Worm (Caenorhabditis elegans): Measurements from ENCODE around the gene fnip-2.
"Not testable (repeated sequence)": the region's sequence is repeated elsewhere in the genome, so short reads cannot be mapped to it uniquely, and the experiment has no call there.

fnip-2 gene

DNA sequence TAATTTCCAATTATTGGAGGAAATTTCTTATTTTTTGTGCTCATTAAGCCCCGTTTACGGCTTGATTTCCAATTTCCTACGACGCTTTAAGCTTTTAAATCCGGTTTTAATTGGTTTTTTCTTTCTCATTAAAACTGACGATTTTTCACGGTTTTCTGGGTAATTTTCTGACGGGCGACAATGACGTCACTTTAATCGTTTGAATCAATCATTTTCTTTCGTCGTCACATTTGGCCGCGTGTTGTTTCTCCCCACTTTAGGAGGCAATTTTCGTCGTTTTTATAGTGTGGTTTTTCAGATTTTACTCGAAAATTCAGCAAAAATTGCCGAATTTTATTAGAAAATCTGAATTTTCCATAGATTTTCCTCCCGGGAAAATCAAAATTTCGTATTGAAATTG lies 29.6 kb upstream of the fnip-2 start:
- TF ChIP-seq sptf-1 (tag; optimal IDR thresholded peaks at IDR 0.05) (no peak), elt-3 (tag; optimal IDR thresholded peaks at IDR 0.05) (no peak), mep-1 (tag; optimal IDR thresholded peaks at IDR 0.05) (no peak), unc-39 (tag; optimal IDR thresholded peaks at IDR 0.05) (no peak), hlh-1 (tag; optimal IDR thresholded peaks at IDR 0.05) (no peak), ceh-43 (GFP tag; optimal IDR thresholded peaks at IDR 0.05) (peak; percentile 37), bed-3 (GFP tag; optimal IDR thresholded peaks at IDR 0.05) (no peak)

DNA sequence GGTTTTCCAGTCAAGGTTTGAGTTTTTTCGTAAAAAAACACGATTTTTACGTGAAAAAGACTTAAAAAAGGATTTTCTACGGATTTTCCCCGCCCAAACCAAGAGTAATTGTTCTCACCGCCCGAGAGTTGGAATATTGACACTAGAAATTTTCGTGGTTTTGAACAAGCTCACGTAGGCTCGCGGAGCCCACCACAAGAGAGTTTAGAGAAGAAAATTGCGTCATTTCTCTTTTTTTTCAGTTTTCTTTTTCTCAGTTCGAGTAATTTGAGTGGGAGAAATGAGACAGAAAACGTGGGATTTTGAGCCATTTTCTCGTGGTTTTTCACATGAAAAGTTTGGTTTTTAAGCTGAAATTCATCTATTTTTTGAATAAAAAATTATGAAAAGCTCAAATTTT lies 29.1 kb upstream of the fnip-2 start:
- TF ChIP-seq zip-8 (tag; optimal IDR thresholded peaks at IDR 0.05) (peak; percentile 48), cnd-1 (tag; optimal IDR thresholded peaks at IDR 0.05) (no peak), blmp-1 (tag; optimal IDR thresholded peaks at IDR 0.05) (no peak), unc-120 (tag; optimal IDR thresholded peaks at IDR 0.05; ENCODE audit: poor library complexity, severe bottlenecking) (no peak), ceh-39 (tag; optimal IDR thresholded peaks at IDR 0.05) (no peak), sptf-1 (tag; optimal IDR thresholded peaks at IDR 0.05) (no peak)

DNA sequence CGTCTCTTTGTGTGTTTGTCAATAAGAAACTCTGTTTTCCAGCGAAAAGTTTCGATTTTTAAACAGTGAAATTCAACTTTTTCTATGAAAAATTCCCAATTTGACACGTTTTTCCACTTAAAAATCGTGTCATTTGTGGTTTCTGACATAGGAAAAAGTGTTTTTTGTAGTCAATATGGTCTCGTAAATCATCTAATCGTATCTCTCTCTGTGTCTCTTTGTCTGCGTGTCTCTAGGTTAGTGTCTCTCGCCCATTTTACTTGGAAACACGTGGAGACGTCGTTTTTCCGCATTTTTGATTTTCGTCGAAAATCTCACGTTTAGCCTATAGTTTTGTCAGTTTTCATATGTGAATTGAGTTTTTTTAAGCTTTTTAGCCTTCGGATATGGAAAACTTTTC lies 27.0 kb upstream of the fnip-2 start:
- TF ChIP-seq lin-32 (GFP tag; optimal IDR thresholded peaks at IDR 0.05) = no peak
- TF ChIP-seq mep-1 (tag; optimal IDR thresholded peaks at IDR 0.05) = no peak
- TF ChIP-seq mls-2 (tag; optimal IDR thresholded peaks at IDR 0.05) = no peak
- TF ChIP-seq ztf-11 (tag; optimal IDR thresholded peaks at IDR 0.05) = no peak
- TF ChIP-seq lsy-2 (tag; optimal IDR thresholded peaks at IDR 0.05) = no peak
- TF ChIP-seq lin-13 (tag; optimal IDR thresholded peaks at IDR 0.05) = no peak
- TF ChIP-seq sem-2 (GFP tag; optimal IDR thresholded peaks at IDR 0.05) = no peak
- TF ChIP-seq ham-2 (GFP tag; optimal IDR thresholded peaks at IDR 0.05) = no peak
- TF ChIP-seq nhr-2 (tag; optimal IDR thresholded peaks at IDR 0.05) = no peak
- no peak for TF ChIP-seq nhr-28 (tag; optimal IDR thresholded peaks at IDR 0.05)

DNA sequence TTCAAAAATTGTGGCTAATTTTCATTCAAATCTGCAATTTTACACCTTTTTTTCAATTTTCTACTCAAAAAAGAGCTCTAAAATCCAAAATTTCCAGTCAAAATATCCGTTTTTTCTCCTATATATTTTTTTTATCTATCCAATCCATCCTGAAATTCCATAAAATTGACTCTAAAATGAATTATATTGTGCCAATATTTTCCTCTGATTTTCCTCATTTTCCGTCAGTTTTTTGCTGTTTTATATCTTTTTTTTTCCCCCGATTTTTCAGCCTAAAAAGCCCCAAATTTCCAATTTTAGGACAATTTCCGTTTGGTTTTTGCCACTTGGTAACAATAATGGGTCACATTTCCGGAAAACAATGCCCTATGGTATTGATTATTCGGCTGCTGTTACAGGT lies 23.9 kb upstream of the fnip-2 start, which contains the start of gene Y71G10AR.4:
Gene Y71G10AR.4 (plus strand): TSS at position 301 of the 400 bp plus-strand sequence.
- TF ChIP-seq hlh-1 (tag; optimal IDR thresholded peaks at IDR 0.05) (no peak), bed-3 (GFP tag; optimal IDR thresholded peaks at IDR 0.05) (no peak), zip-8 (tag; optimal IDR thresholded peaks at IDR 0.05) (no peak)

DNA sequence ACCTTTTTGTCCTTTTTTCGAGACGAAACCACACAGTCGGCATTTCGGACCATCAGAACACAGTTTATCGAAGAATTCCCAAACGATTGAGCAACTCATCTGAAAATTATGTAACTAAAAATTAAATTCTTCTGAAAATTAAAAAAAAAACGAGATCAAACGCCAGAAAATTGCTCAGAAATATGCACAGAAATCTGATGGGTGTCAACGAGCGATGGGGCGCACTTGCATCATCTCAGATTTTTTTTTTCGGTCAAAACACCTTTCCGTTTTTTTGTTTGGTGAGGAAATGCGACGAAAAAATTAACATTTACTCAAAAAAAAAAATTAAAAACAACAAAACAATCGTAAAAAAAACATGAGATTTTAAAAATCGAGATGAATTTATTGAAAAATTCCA lies 5.9 kb upstream of the fnip-2 start, which contains the start of gene T04C4.3:
Gene T04C4.3 (minus strand): TSS at position 101 of the 400 bp plus-strand sequence.
- not testable (repeated sequence) for TF ChIP-seq tbx-8, bed-3, sem-2 (GFP tag; optimal IDR thresholded peaks at IDR 0.05)

DNA sequence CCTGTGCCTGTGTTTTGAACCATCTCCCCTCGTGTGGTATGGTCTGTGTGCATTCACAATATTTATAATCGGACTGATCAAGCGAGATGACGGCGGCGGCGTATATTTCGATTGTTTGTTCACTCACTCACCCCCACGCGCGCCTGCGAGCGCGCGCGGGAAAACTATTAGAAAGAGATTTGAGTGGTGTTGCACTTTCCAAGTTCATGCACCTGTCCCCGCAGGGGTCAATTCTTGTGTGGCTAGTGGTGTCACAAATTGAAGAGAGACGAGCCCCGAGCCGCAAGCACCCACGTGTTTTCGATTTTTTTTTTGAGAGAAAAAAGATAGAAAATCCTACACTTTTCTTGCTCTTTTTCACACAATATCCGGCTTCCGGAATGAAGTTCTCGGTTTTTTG lies 5.4 kb upstream of the fnip-2 start:
- no peak for TF ChIP-seq nhr-12 (tag; optimal IDR thresholded peaks at IDR 0.05)
- TF ChIP-seq pha-4 (tag; optimal IDR thresholded peaks at IDR 0.05) = peak; percentile 53
- peak; percentile 12 for TF ChIP-seq M03D4.4 (tag; optimal IDR thresholded peaks at IDR 0.05)
- peak; percentile 1 for TF ChIP-seq mls-2 (tag; optimal IDR thresholded peaks at IDR 0.05)

DNA sequence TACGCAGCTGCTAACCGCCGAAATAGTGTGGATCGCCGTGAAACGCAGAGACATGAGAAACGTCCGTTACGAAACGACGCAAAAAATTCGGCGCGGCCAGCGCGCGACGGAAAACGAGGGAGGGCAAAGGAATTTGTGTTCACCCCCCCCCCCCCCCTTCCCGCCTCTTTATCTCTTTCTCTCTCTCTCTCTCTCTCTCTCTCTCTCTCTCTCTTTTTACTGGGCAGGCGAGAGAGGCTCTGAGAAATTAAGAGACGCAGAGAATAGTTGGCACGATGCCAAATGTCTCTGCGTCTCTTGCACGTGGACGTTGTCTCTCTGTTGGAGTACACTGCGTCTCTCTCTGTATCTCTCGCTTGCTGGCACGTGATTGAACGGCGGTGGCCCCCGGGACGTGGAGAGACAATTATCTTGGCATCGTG lies 3.3 kb upstream of the fnip-2 start:
- TF ChIP-seq M03D4.4 (tag; optimal IDR thresholded peaks at IDR 0.05) (peak; percentile 77), blmp-1 (tag; optimal IDR thresholded peaks at IDR 0.05) (no peak), lin-32 (GFP tag; optimal IDR thresholded peaks at IDR 0.05) (peak; percentile 29), ceh-39 (tag; optimal IDR thresholded peaks at IDR 0.05) (no peak), elt-1 (tag; optimal IDR thresholded peaks at IDR 0.05; ENCODE audit: borderline replicate concordance, insufficient read depth) (no peak), sem-2 (GFP tag; optimal IDR thresholded peaks at IDR 0.05) (no peak), sptf-1 (tag; optimal IDR thresholded peaks at IDR 0.05) (peak; percentile 83), mls-2 (tag; optimal IDR thresholded peaks at IDR 0.05) (peak; percentile 67), unc-62 (GFP tag; optimal IDR thresholded peaks at IDR 0.05) (peak; percentile 55), bed-3 (GFP tag; optimal IDR thresholded peaks at IDR 0.05) (no peak), lsy-2 (tag; optimal IDR thresholded peaks at IDR 0.05) (peak; percentile 77), ztf-11 (tag; optimal IDR thresholded peaks at IDR 0.05) (peak; percentile 70), mep-1 (tag; optimal IDR thresholded peaks at IDR 0.05) (peak; percentile 1), nhr-237 (tag; optimal IDR thresholded peaks at IDR 0.05) (peak; percentile 81), tbx-8 (GFP tag; optimal IDR thresholded peaks at IDR 0.05) (peak; percentile 64), pha-4 (tag; optimal IDR thresholded peaks at IDR 0.05) (peak; percentile 81), zip-8 (tag; optimal IDR thresholded peaks at IDR 0.05) (no peak), snpc-4 (tag; optimal IDR thresholded peaks at IDR 0.05) (no peak), cnd-1 (tag; optimal IDR thresholded peaks at IDR 0.05) (peak; percentile 50), ceh-43 (GFP tag; optimal IDR thresholded peaks at IDR 0.05) (peak; percentile 33), ham-2 (GFP tag; optimal IDR thresholded peaks at IDR 0.05) (peak; percentile 74), ceh-83 (GFP tag; optimal IDR thresholded peaks at IDR 0.05) (no peak), unc-120 (tag; optimal IDR thresholded peaks at IDR 0.05; ENCODE audit: poor library complexity, severe bottlenecking) (peak; percentile 86), lin-13 (tag; optimal IDR thresholded peaks at IDR 0.05) (peak; percentile 38), flh-1 (GFP tag; optimal IDR thresholded peaks at IDR 0.05) (peak; percentile 16), ces-1 (GFP tag; optimal IDR thresholded peaks at IDR 0.05) (peak; percentile 82), mab-5 (tag; optimal IDR thresholded peaks at IDR 0.05) (no peak), nhr-2 (tag; optimal IDR thresholded peaks at IDR 0.05) (peak; percentile 80), drap-1 (GFP tag; optimal IDR thresholded peaks at IDR 0.05) (peak; percentile 67), elt-3 (tag; optimal IDR thresholded peaks at IDR 0.05) (peak; percentile 78), hlh-1 (tag; optimal IDR thresholded peaks at IDR 0.05) (no peak)

Data from whole organism, mixed stage, embryonic.